Worm (Caenorhabditis elegans) whole organism, young adult: ENCODE data around the gene T19D12.6.

ENCODE experiments used
- B0019.2 ChIP-seq: fragments of 200-800 bp; sonication (Bioruptor generic); conservative IDR thresholded peaks from 2 replicates; pipeline ENCODE4 v1.3.6; 2022; ENCODE audit warnings: missing genetic modification reagents, missing genetic modification characterization, missing compliant biosample characterization
- B0035.1 ChIP-seq: sonication (generic microtip); optimal IDR thresholded peaks from 2 replicates; lab custom pipeline; 2016; ENCODE audit warnings: missing genetic modification characterization, mild to moderate bottlenecking, missing compliant biosample characterization, missing genotype, missing genetic modification reagents
- C17E4.6 ChIP-seq: fragments of 200-800 bp; sonication (Bioruptor generic); IDR thresholded peaks from 2 replicates; pipeline ENCODE4 v1.3.6; 2022; ENCODE audit warnings: missing genetic modification reagents, missing genetic modification characterization, missing compliant biosample characterization
- D2030.7 ChIP-seq: fragments of 200-800 bp; sonication (Bioruptor generic); IDR thresholded peaks from 2 replicates; pipeline ENCODE4 v1.3.6; 2022; ENCODE audit warnings: missing genetic modification reagents, missing genetic modification characterization, missing compliant biosample characterization
- F22D6.2 ChIP-seq: sonication (generic microtip); optimal IDR thresholded peaks from 2 replicates; lab custom pipeline; 2016; ENCODE audit warnings: mild to moderate bottlenecking, missing genetic modification characterization, missing compliant biosample characterization
- F33H1.4 ChIP-seq: fragments of 200-800 bp; sonication (Bioruptor generic); IDR thresholded peaks from 2 replicates; pipeline ENCODE4 v1.3.6; 2022; ENCODE audit warnings: missing genetic modification reagents, missing genetic modification characterization, missing compliant biosample characterization
- F49E8.2 ChIP-seq: sonication (generic microtip); optimal IDR thresholded peaks from 3 replicates; lab custom pipeline; 2017; ENCODE audit warnings: missing genetic modification characterization, mild to moderate bottlenecking, missing compliant biosample characterization, antibody characterized with exemption, moderate library complexity; ENCODE audit not compliant: insufficient read depth
- K12H6.12 ChIP-seq: fragments of 200-800 bp; sonication (Bioruptor generic); optimal IDR thresholded peaks from 2 replicates; lab custom pipeline; 2018; ENCODE audit warnings: mild to moderate bottlenecking, missing genetic modification characterization, missing compliant biosample characterization
- atf-7 ChIP-seq: sonication (generic microtip); optimal IDR thresholded peaks from 2 replicates; lab custom pipeline; 2017; ENCODE audit warnings: mild to moderate bottlenecking, missing genetic modification characterization, missing compliant biosample characterization
- attf-5 ChIP-seq: fragments of 200-800 bp; sonication (Bioruptor generic); optimal IDR thresholded peaks from 2 replicates; lab custom pipeline; 2018; ENCODE audit warnings: mild to moderate bottlenecking, missing genetic modification characterization, missing compliant biosample characterization
- bed-1 ChIP-seq: fragments of 200-800 bp; sonication (Bioruptor generic); IDR thresholded peaks from 2 replicates; pipeline ENCODE4 v1.3.6; 2022; ENCODE audit warnings: missing genetic modification reagents, missing genetic modification characterization, missing compliant biosample characterization
- ceh-40 ChIP-seq: fragments of 200-800 bp; sonication (Bioruptor generic); IDR thresholded peaks from 2 replicates; pipeline ENCODE4 v1.3.6; 2022; ENCODE audit warnings: missing genetic modification characterization, missing compliant biosample characterization
- ceh-91 ChIP-seq: fragments of 200-800 bp; sonication (Bioruptor generic); IDR thresholded peaks from 2 replicates; pipeline ENCODE4 v1.3.6; 2022; ENCODE audit warnings: missing genetic modification reagents, missing genetic modification characterization, missing compliant biosample characterization
- chd-7 ChIP-seq: sonication (generic microtip); optimal IDR thresholded peaks from 2 replicates; lab custom pipeline; 2016; ENCODE audit warnings: mild to moderate bottlenecking, missing genetic modification characterization, moderate library complexity, missing compliant biosample characterization
- die-1 ChIP-seq: sonication (generic microtip); optimal IDR thresholded peaks from 2 replicates; lab custom pipeline; 2016; ENCODE audit warnings: missing genotype, mild to moderate bottlenecking, missing genetic modification characterization, missing compliant biosample characterization
- dpl-1 ChIP-seq: fragments of 150-350 bp; optimal IDR thresholded peaks from 2 replicates; lab custom pipeline; 2014; ENCODE audit warnings: missing biosample characterization, missing genetic modification reagents, missing genetic modification characterization
- efl-1 ChIP-seq: fragments of 150-350 bp; optimal IDR thresholded peaks from 2 replicates; lab custom pipeline; 2014; ENCODE audit warnings: missing biosample characterization, missing genetic modification reagents, missing genetic modification characterization
- hmg-1.2 ChIP-seq: fragments of 200-800 bp; sonication (Bioruptor generic); IDR thresholded peaks from 2 replicates; pipeline ENCODE4 v1.3.6; 2022; ENCODE audit warnings: missing genetic modification reagents, missing genetic modification characterization, missing compliant biosample characterization
- hsf-1 ChIP-seq: fragments of 200-800 bp; sonication (Bioruptor generic); IDR thresholded peaks from 2 replicates; pipeline ENCODE4 v1.3.6; 2022; ENCODE audit warnings: missing genetic modification reagents, missing genetic modification characterization, missing compliant biosample characterization
- lin-35 ChIP-seq, 3 experiments: fragments of 150-350 bp in 2 of 3; sonication (generic microtip) in 1 of 3; optimal IDR thresholded peaks; 2 replicates each; lab custom pipeline; 2014 to 2018; ENCODE audit warnings: missing biosample characterization in 3 of 3, missing genetic modification characterization in 3 of 3, missing genetic modification reagents in 3 of 3
- lin-54 ChIP-seq: fragments of 200-800 bp; sonication (Bioruptor generic); optimal IDR thresholded peaks from 2 replicates; lab custom pipeline; 2018; ENCODE audit warnings: mild to moderate bottlenecking, missing genetic modification characterization, missing compliant biosample characterization
- lsl-1 ChIP-seq: fragments of 200-800 bp; sonication (Bioruptor generic); optimal IDR thresholded peaks from 2 replicates; lab custom pipeline; 2018; ENCODE audit warnings: mild to moderate bottlenecking, missing genetic modification characterization, moderate library complexity, missing compliant biosample characterization
- lsy-27 ChIP-seq: sonication (generic microtip); optimal IDR thresholded peaks from 2 replicates; lab custom pipeline; 2017; ENCODE audit warnings: missing genetic modification characterization, mild to moderate bottlenecking, missing compliant biosample characterization, antibody characterized with exemption, missing genotype, borderline replicate concordance; ENCODE audit not compliant: insufficient read depth
- madf-3 ChIP-seq: fragments of 200-800 bp; sonication (Bioruptor generic); IDR thresholded peaks from 2 replicates; pipeline ENCODE4 v1.3.6; 2022; ENCODE audit warnings: missing genetic modification reagents, missing genetic modification characterization, missing compliant biosample characterization
- madf-6 ChIP-seq: fragments of 200-800 bp; sonication (Bioruptor generic); IDR thresholded peaks from 2 replicates; pipeline ENCODE4 v1.3.6; 2022; ENCODE audit warnings: missing genetic modification reagents, missing genetic modification characterization, missing compliant biosample characterization
- madf-8 ChIP-seq: fragments of 200-800 bp; sonication (Bioruptor generic); conservative IDR thresholded peaks from 2 replicates; pipeline ENCODE4 v1.3.6; 2022; ENCODE audit warnings: missing genetic modification reagents, missing genetic modification characterization, missing compliant biosample characterization
- nfya-2 ChIP-seq: fragments of 200-800 bp; sonication (Bioruptor generic); IDR thresholded peaks from 2 replicates; pipeline ENCODE4 v1.3.6; 2022; ENCODE audit warnings: missing genetic modification reagents, missing genetic modification characterization, missing compliant biosample characterization
- nhr-27 ChIP-seq: fragments of 200-800 bp; sonication (Bioruptor generic); optimal IDR thresholded peaks from 2 replicates; lab custom pipeline; 2018; ENCODE audit warnings: mild to moderate bottlenecking, missing genetic modification characterization, moderate library complexity, missing compliant biosample characterization
- nhr-80 ChIP-seq: sonication (generic microtip); optimal IDR thresholded peaks from 2 replicates; lab custom pipeline; 2016; ENCODE audit warnings: missing genetic modification characterization, missing compliant biosample characterization
- pbrm-1 ChIP-seq: fragments of 200-800 bp; sonication (Bioruptor generic); IDR thresholded peaks from 2 replicates; pipeline ENCODE4 v1.3.6; 2022; ENCODE audit warnings: missing genetic modification reagents, missing genetic modification characterization, missing compliant biosample characterization
- snpc-1.3 ChIP-seq: sonication (generic microtip); optimal IDR thresholded peaks from 2 replicates; lab custom pipeline; 2017; ENCODE audit warnings: missing genetic modification characterization, mild to moderate bottlenecking, missing compliant biosample characterization, antibody characterized with exemption, moderate library complexity, missing genotype, missing genetic modification reagents; ENCODE audit not compliant: insufficient read depth
- snpc-3.4 ChIP-seq: sonication (generic microtip); optimal IDR thresholded peaks from 2 replicates; lab custom pipeline; 2017; ENCODE audit warnings: missing genetic modification characterization, mild to moderate bottlenecking, missing compliant biosample characterization, antibody characterized with exemption, moderate library complexity, missing genotype, missing genetic modification reagents
- tbp1 ChIP-seq: fragments of 200-800 bp; sonication (Bioruptor generic); optimal IDR thresholded peaks from 2 replicates; lab custom pipeline; 2018; ENCODE audit warnings: mild to moderate bottlenecking, missing genetic modification characterization, missing compliant biosample characterization
- tbx-9 ChIP-seq: sonication (generic microtip); optimal IDR thresholded peaks from 2 replicates; lab custom pipeline; 2016; ENCODE audit warnings: borderline replicate concordance, missing genetic modification characterization, inconsistent platforms, missing compliant biosample characterization
- xnd-1 ChIP-seq: sonication (generic microtip); optimal IDR thresholded peaks from 2 replicates; lab custom pipeline; 2016; ENCODE audit warnings: missing genotype, missing genetic modification reagents, missing genetic modification characterization, missing compliant biosample characterization
- ztf-22 ChIP-seq: fragments of 200-800 bp; sonication (Bioruptor generic); optimal IDR thresholded peaks from 2 replicates; lab custom pipeline; 2018; ENCODE audit warnings: mild to moderate bottlenecking, missing genetic modification characterization, moderate library complexity, missing compliant biosample characterization
- ztf-26 ChIP-seq: sonication (generic microtip); optimal IDR thresholded peaks from 2 replicates; lab custom pipeline; 2017; ENCODE audit warnings: missing genetic modification characterization, missing compliant biosample characterization
- ztf-6 ChIP-seq: fragments of 200-800 bp; sonication (Bioruptor generic); IDR thresholded peaks from 2 replicates; pipeline ENCODE4 v1.3.6; 2022; ENCODE audit warnings: missing genetic modification reagents, missing genetic modification characterization, missing compliant biosample characterization

T19D12.6 gene

DNA sequence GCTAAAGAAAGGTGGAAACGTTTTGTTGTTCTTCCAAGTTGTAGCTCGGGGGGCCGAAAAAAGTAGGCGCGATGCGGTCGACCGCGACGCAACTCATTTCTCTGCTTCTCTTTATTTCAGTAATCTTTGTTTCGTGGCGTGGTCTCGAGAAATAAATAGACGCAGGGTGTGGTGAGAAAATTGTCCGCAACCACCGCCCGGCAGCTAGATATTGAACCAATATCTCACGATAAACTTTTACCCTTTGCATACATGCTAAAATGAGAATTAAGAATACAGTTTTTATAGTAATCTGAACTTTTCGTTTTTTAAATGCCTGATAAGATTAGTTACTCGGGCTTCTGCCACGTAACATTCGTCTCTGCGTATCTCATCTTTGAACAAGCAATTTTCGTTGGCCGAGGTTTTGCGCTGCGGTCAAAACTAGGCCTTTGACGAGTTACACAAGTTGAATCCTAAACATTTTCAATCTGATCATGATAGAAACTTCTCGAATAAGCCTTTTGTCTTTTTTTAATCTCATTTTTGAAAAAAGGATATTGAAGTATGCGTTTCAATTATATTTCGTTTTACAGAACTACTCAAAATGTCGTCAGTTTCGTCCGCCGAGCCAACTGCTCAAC is 40.9 kb upstream of the T19D12.6 start, which contains the start of gene gyf-1 (continued):
- TF ChIP-seq nhr-27, result no peak
- peak; percentile 56; the same call in 1 of the 2 replicates for TF ChIP-seq madf-3
- TF ChIP-seq hmg-1.2, result peak; percentile 81
- TF ChIP-seq B0019.2 (GFP tag; lab: Robert Waterston, UW), result no peak
- TF ChIP-seq chd-7, result no peak
- TF ChIP-seq lin-35 (GFP tag; optimal IDR thresholded peaks at IDR 0.05; lab: Kevin White, UChicago), result peak in 1 of 3 experiments; percentile 27
- no peak for TF ChIP-seq efl-1 (GFP tag; lab: Kevin White, UChicago)
- peak; percentile 49 for TF ChIP-seq K12H6.12 (tag; lab: Kevin White, UChicago)
- peak; percentile 80 for TF ChIP-seq attf-5 (GFP tag; lab: Kevin White, UChicago)
- no peak for TF ChIP-seq atf-7 (tag; lab: Kevin White, UChicago)
- no peak for TF ChIP-seq C17E4.6 (GFP tag; lab: Robert Waterston, UW)
- no peak for TF ChIP-seq ztf-22 (GFP tag; lab: Kevin White, UChicago)
- no peak for TF ChIP-seq lsy-27 (tag; lab: Kevin White, UChicago)
- TF ChIP-seq ztf-6 (GFP tag; lab: Robert Waterston, UW), result no peak
- TF ChIP-seq die-1, result no peak

DNA sequence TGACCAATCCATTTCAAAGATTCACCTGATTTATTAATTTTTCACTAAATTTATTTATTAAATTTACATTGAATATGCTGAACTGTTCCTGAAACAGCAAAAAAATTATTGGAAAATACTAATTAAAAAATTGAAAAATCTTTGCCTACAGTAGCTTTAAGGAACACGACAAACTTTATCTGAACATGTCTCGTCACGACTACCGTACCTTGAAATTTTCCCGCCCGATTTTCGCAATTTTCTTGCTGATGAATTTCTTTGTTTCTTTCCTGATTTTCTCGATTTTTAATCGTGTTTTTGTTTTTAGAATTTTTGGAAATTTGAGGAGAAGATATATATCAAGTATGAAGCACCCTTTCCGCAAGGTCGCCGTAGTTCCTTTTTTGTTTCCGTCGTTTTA is 40.0 kb upstream of the T19D12.6 start:
- TF ChIP-seq tbp1 (GFP tag; lab: Kevin White, UChicago), result peak; percentile 9
- TF ChIP-seq hsf-1 (GFP tag; lab: Robert Waterston, UW), result 0 out of 2 replicates have a peak, but pooled peaks have one; percentile 34
- TF ChIP-seq lin-35 (GFP tag; optimal IDR thresholded peaks at IDR 0.05; lab: Kevin White, UChicago), result peak in 1 of 3 experiments; percentile 12
- peak; percentile 95 for TF ChIP-seq lsl-1
- no peak for TF ChIP-seq ztf-26 (tag; lab: Kevin White, UChicago)
- peak; percentile 81 for TF ChIP-seq xnd-1 (tag; lab: Kevin White, UChicago)
- no peak for TF ChIP-seq tbx-9 (tag; lab: Kevin White, UChicago)
- no peak for TF ChIP-seq atf-7 (tag; lab: Kevin White, UChicago)
- TF ChIP-seq madf-8 (GFP tag; lab: Robert Waterston, UW), result peak; percentile 82
- TF ChIP-seq dpl-1 (GFP tag; lab: Kevin White, UChicago), result peak; percentile 62
- TF ChIP-seq F22D6.2 (tag; lab: Kevin White, UChicago), result no peak
- peak; percentile 89 for TF ChIP-seq F33H1.4 (GFP tag; lab: Robert Waterston, UW)
- TF ChIP-seq efl-1 (GFP tag; lab: Kevin White, UChicago), result peak; percentile 88
- no peak for TF ChIP-seq bed-1 (GFP tag; lab: Robert Waterston, UW)
- peak; percentile 70 for TF ChIP-seq D2030.7
- TF ChIP-seq F49E8.2 (tag; lab: Kevin White, UChicago), result peak; percentile 55
- TF ChIP-seq madf-6 (GFP tag; lab: Robert Waterston, UW), result peak; percentile 92
- no peak for TF ChIP-seq B0035.1
- peak; percentile 7 for TF ChIP-seq lin-54 (GFP tag; lab: Kevin White, UChicago)
- 0 out of 2 replicates have a peak, but pooled peaks have one; percentile 46 for TF ChIP-seq pbrm-1 (GFP tag; lab: Robert Waterston, UW)
- peak; percentile 47; the same call in 1 of the 2 replicates for TF ChIP-seq ceh-91 (GFP tag; lab: Robert Waterston, UW)
- peak; percentile 34 for TF ChIP-seq snpc-3.4 (tag; lab: Kevin White, UChicago)

DNA sequence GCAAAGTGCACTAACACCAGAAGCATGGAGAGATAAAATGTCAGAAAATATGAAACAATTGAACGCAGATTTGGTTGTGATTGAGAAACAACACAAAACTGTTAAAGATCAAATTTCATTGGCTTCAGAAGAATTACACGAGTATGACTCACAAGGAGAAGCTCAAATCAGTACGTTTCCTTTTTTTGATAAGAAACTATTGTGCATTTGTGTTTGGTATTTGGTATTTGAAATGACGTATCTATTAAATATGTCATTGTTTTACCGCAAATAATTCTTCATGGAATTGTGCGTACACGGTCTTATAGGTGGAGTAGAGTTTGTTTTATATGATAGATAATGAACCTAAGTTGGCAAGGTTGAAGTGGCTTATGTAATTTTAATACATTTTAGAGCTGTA is 38.6 kb upstream of the T19D12.6 start:
- TF ChIP-seq lin-54 (GFP tag; lab: Kevin White, UChicago) (no peak), nhr-80 (peak; percentile 43), snpc-1.3 (tag; lab: Kevin White, UChicago) (no peak), ceh-40 (no peak), nfya-2 (no peak)
